Fruit fly (Drosophila melanogaster) whole organism, embryonic: ENCODE measurements around the gene CG5254.
A peak's percentile ranks its signal among the peaks of the same experiment; 100 is the strongest.

ENCODE experiments used
- Abd-B ChIP-seq: fragments of 200-800 bp; sonication (Bioruptor generic); optimal IDR thresholded peaks from 2 replicates; lab custom pipeline; 2018; ENCODE audit warnings: missing biosample characterization, mild to moderate bottlenecking, missing genetic modification characterization, moderate library complexity
- Blimp-1 ChIP-seq: fragments of 200-800 bp; sonication (Bioruptor generic); optimal IDR thresholded peaks from 3 replicates; lab custom pipeline; 2018; ENCODE audit warnings: missing biosample characterization, missing genetic modification characterization, mild to moderate bottlenecking, moderate library complexity, missing genetic modification reagents
- CG10565 ChIP-seq: fragments of 200-800 bp; sonication (Bioruptor generic); optimal IDR thresholded peaks from 3 replicates; lab custom pipeline; 2016; ENCODE audit warnings: missing biosample characterization, mild to moderate bottlenecking, missing genetic modification characterization
- CG11085 ChIP-seq: fragments of 200-800 bp; sonication (Bioruptor generic); IDR thresholded peaks from 2 replicates; pipeline ENCODE4 v1.3.6; 2022; ENCODE audit warnings: missing biosample characterization, missing genetic modification characterization
- CG11456 ChIP-seq: fragments of 200-800 bp; sonication (Bioruptor generic); IDR thresholded peaks from 3 replicates; pipeline ENCODE4 v1.3.6; 2022; ENCODE audit warnings: missing biosample characterization, missing genetic modification characterization
- CG13894 ChIP-seq: fragments of 200-800 bp; sonication (Bioruptor generic); optimal IDR thresholded peaks from 3 replicates; lab custom pipeline; 2018; ENCODE audit warnings: missing biosample characterization, mild to moderate bottlenecking, missing genetic modification characterization, moderate library complexity
- CG14014 ChIP-seq: fragments of 200-800 bp; sonication (Bioruptor generic); IDR thresholded peaks from 2 replicates; pipeline ENCODE4 v1.3.6; 2022; ENCODE audit warnings: missing biosample characterization, missing genetic modification characterization
- CG14441 ChIP-seq: fragments of 200-800 bp; sonication (Bioruptor generic); IDR thresholded peaks from 2 replicates; pipeline ENCODE4 v1.3.6; 2022; ENCODE audit warnings: missing biosample characterization, missing genetic modification characterization
- CG14965 ChIP-seq: fragments of 200-800 bp; sonication (Bioruptor generic); optimal IDR thresholded peaks from 2 replicates; lab custom pipeline; 2016; ENCODE audit warnings: missing biosample characterization, missing genetic modification characterization, borderline replicate concordance
- CG18619 ChIP-seq: fragments of 200-800 bp; sonication (Bioruptor generic); optimal IDR thresholded peaks from 3 replicates; lab custom pipeline; 2017; ENCODE audit warnings: missing biosample characterization, mild to moderate bottlenecking, missing genetic modification characterization
- CG33213 ChIP-seq: fragments of 200-800 bp; sonication (Bioruptor generic); optimal IDR thresholded peaks from 3 replicates; lab custom pipeline; 2016; ENCODE audit warnings: missing biosample characterization, missing genetic modification characterization
- CG6654 ChIP-seq: fragments of 200-800 bp; sonication (Bioruptor generic); optimal IDR thresholded peaks from 2 replicates; lab custom pipeline; 2017; ENCODE audit warnings: missing biosample characterization, mild to moderate bottlenecking, missing genetic modification characterization
- CG6813 ChIP-seq: fragments of 200-800 bp; sonication (Bioruptor generic); optimal IDR thresholded peaks from 2 replicates; lab custom pipeline; 2017; ENCODE audit warnings: missing biosample characterization, missing genetic modification characterization, mild to moderate bottlenecking, moderate library complexity, missing genetic modification reagents
- CG7372 ChIP-seq: fragments of 200-800 bp; sonication (Bioruptor generic); IDR thresholded peaks from 2 replicates; pipeline ENCODE4 v1.3.6; 2022; ENCODE audit warnings: missing biosample characterization, missing genetic modification characterization
- CG8281 ChIP-seq: fragments of 200-800 bp; sonication (Bioruptor generic); optimal IDR thresholded peaks from 2 replicates; lab custom pipeline; 2018; ENCODE audit warnings: missing biosample characterization, mild to moderate bottlenecking, missing genetic modification characterization, moderate library complexity
- CG8924 ChIP-seq: fragments of 200-800 bp; optimal IDR thresholded peaks from 3 replicates; lab custom pipeline; 2019; ENCODE audit warnings: missing biosample characterization, mild to moderate bottlenecking, missing genetic modification characterization, moderate library complexity
- Dfd ChIP-seq, 2 experiments: fragments of >200 bp; optimal IDR thresholded peaks; 2 replicates each; lab custom pipeline; 2017; ENCODE audit warnings: missing biosample characterization in 2 of 2, missing genetic modification characterization in 2 of 2
- Dip2 ChIP-seq: fragments of 200-800 bp; sonication (Bioruptor generic); IDR thresholded peaks from 2 replicates; pipeline ENCODE4 v1.3.6; 2022; ENCODE audit warnings: missing biosample characterization, missing genetic modification characterization
- Gsc ChIP-seq: fragments of 200-800 bp; sonication (Bioruptor generic); IDR thresholded peaks from 2 replicates; pipeline ENCODE4 v1.3.6; 2022; ENCODE audit warnings: missing biosample characterization, missing genetic modification characterization
- HLH3B ChIP-seq: fragments of 200-800 bp; sonication (Bioruptor generic); IDR thresholded peaks from 2 replicates; pipeline ENCODE4 v1.3.6; 2022; ENCODE audit warnings: missing biosample characterization, missing genetic modification characterization
- Hey ChIP-seq: fragments of 200-800 bp; sonication (Bioruptor generic); optimal IDR thresholded peaks from 3 replicates; lab custom pipeline; 2018; ENCODE audit warnings: missing biosample characterization, mild to moderate bottlenecking, missing genetic modification characterization
- HmgD ChIP-seq: fragments of 200-800 bp; sonication (Bioruptor generic); optimal IDR thresholded peaks from 3 replicates; lab custom pipeline; 2016; ENCODE audit warnings: missing biosample characterization, missing genetic modification characterization
- MESR4 ChIP-seq: fragments of 200-800 bp; sonication (Bioruptor generic); optimal IDR thresholded peaks from 2 replicates; lab custom pipeline; 2018; ENCODE audit warnings: missing biosample characterization, mild to moderate bottlenecking, missing genetic modification characterization, moderate library complexity
- NK7.1 ChIP-seq: fragments of 200-800 bp; sonication (Bioruptor generic); optimal IDR thresholded peaks from 3 replicates; lab custom pipeline; 2016; ENCODE audit warnings: missing biosample characterization, missing genetic modification characterization
- Nf-YC ChIP-seq: fragments of 200-800 bp; optimal IDR thresholded peaks from 3 replicates; lab custom pipeline; 2019; ENCODE audit warnings: missing biosample characterization, mild to moderate bottlenecking, missing genetic modification characterization, moderate library complexity
- Opbp ChIP-seq: fragments of 200-800 bp; sonication (Bioruptor generic); IDR thresholded peaks from 3 replicates; pipeline ENCODE4 v1.3.6; 2022; ENCODE audit warnings: missing biosample characterization, missing genetic modification characterization; ENCODE audit not compliant: partially characterized antibody
- Six4 ChIP-seq: fragments of 200-800 bp; sonication (Bioruptor generic); optimal IDR thresholded peaks from 2 replicates; lab custom pipeline; 2016; ENCODE audit warnings: missing biosample characterization, missing genetic modification characterization
- Stat92E ChIP-seq, 3 experiments: fragments of >200 bp in 2 of 3; fragments of 200-800 bp in 1 of 3; sonication (Bioruptor generic) in 1 of 3; optimal IDR thresholded peaks; 2 replicates each; lab custom pipeline; 2017 to 2019; ENCODE audit warnings: missing biosample characterization in 3 of 3, missing genetic modification characterization in 3 of 3, mild to moderate bottlenecking in 1 of 3, moderate library complexity in 1 of 3
- Trl ChIP-seq, 3 experiments: fragments of >200 bp in 2 of 3; fragments of 200-800 bp in 1 of 3; sonication (Bioruptor generic) in 1 of 3; optimal IDR thresholded peaks; 2 replicates in 1 of 3; 3 replicates in 2 of 3; lab custom pipeline; 2016 to 2017; ENCODE audit warnings: missing biosample characterization in 1 of 3, missing genetic modification characterization in 1 of 3
- Usf ChIP-seq: fragments of 200-800 bp; sonication (Bioruptor generic); optimal IDR thresholded peaks from 2 replicates; lab custom pipeline; 2017; ENCODE audit warnings: missing genotype, missing biosample characterization, missing genetic modification characterization
- ap ChIP-seq: fragments of 200-800 bp; sonication (Bioruptor generic); IDR thresholded peaks from 2 replicates; pipeline ENCODE4 v1.3.6; 2022; ENCODE audit warnings: missing biosample characterization, missing genetic modification characterization
- bbx ChIP-seq: fragments of 200-800 bp; sonication (Bioruptor generic); IDR thresholded peaks from 2 replicates; pipeline ENCODE4 v1.3.6; 2022; ENCODE audit warnings: missing biosample characterization, missing genetic modification characterization; ENCODE audit not compliant: partially characterized antibody
- cas ChIP-seq: fragments of 200-800 bp; sonication (Bioruptor generic); IDR thresholded peaks from 2 replicates; pipeline ENCODE4 v1.3.6; 2022; ENCODE audit warnings: missing biosample characterization, missing genetic modification characterization
- crc ChIP-seq: fragments of 200-800 bp; sonication (Bioruptor generic); optimal IDR thresholded peaks from 2 replicates; lab custom pipeline; 2016; ENCODE audit warnings: missing biosample characterization, missing genetic modification characterization
- da ChIP-seq: fragments of 200-800 bp; sonication (Bioruptor generic); optimal IDR thresholded peaks from 2 replicates; lab custom pipeline; 2016; ENCODE audit warnings: missing biosample characterization, missing genetic modification characterization
- dan ChIP-seq: fragments of 200-800 bp; sonication (Bioruptor generic); IDR thresholded peaks from 2 replicates; pipeline ENCODE4 v1.3.6; 2022; ENCODE audit warnings: missing biosample characterization, missing genetic modification characterization
- emc ChIP-seq: fragments of 200-800 bp; sonication (Bioruptor generic); optimal IDR thresholded peaks from 2 replicates; lab custom pipeline; 2016; ENCODE audit warnings: missing biosample characterization, missing genetic modification characterization
- h ChIP-seq: fragments of >200 bp; optimal IDR thresholded peaks from 2 replicates; lab custom pipeline; 2017
- hb ChIP-seq: fragments of 200-800 bp; sonication (Bioruptor generic); IDR thresholded peaks from 3 replicates; pipeline ENCODE4 v1.3.6; 2022; ENCODE audit warnings: missing biosample characterization, missing genetic modification characterization; ENCODE audit not compliant: partially characterized antibody
- knrl ChIP-seq: fragments of 200-800 bp; sonication (Bioruptor generic); IDR thresholded peaks from 3 replicates; pipeline ENCODE4 v1.3.6; 2022; ENCODE audit warnings: missing biosample characterization, missing genetic modification characterization; ENCODE audit not compliant: partially characterized antibody
- lilli ChIP-seq: fragments of 200-800 bp; sonication (Bioruptor generic); optimal IDR thresholded peaks from 3 replicates; lab custom pipeline; 2016; ENCODE audit warnings: missing biosample characterization, missing genetic modification characterization
- nerfin-1 ChIP-seq: fragments of 200-800 bp; sonication (Bioruptor generic); optimal IDR thresholded peaks from 3 replicates; lab custom pipeline; 2019; ENCODE audit warnings: missing biosample characterization, mild to moderate bottlenecking, missing genetic modification characterization, moderate library complexity
- odd ChIP-seq: fragments of 200-800 bp; sonication (Bioruptor generic); optimal IDR thresholded peaks from 2 replicates; lab custom pipeline; 2017; ENCODE audit warnings: missing biosample characterization, mild to moderate bottlenecking, missing genetic modification characterization
- pfk ChIP-seq: fragments of 200-800 bp; sonication (Bioruptor generic); optimal IDR thresholded peaks from 2 replicates; lab custom pipeline; 2018; ENCODE audit warnings: missing biosample characterization, mild to moderate bottlenecking, missing genetic modification characterization, moderate library complexity
- pum ChIP-seq: fragments of 200-800 bp; sonication (Bioruptor generic); optimal IDR thresholded peaks from 2 replicates; lab custom pipeline; 2016; ENCODE audit warnings: missing biosample characterization, missing genetic modification characterization
- so ChIP-seq: fragments of 200-800 bp; sonication (Bioruptor generic); IDR thresholded peaks from 3 replicates; pipeline ENCODE4 v1.3.6; 2022; ENCODE audit warnings: missing biosample characterization, missing genetic modification characterization
- ssp ChIP-seq: fragments of 200-800 bp; sonication (Bioruptor generic); IDR thresholded peaks from 2 replicates; pipeline ENCODE4 v1.3.6; 2022; ENCODE audit warnings: missing biosample characterization, missing genetic modification characterization
- stwl ChIP-seq: fragments of 200-800 bp; sonication (Bioruptor generic); optimal IDR thresholded peaks from 3 replicates; lab custom pipeline; 2018; ENCODE audit warnings: missing biosample characterization, mild to moderate bottlenecking, missing genetic modification characterization, moderate library complexity
- vfl ChIP-seq: fragments of 200-800 bp; sonication (Bioruptor generic); optimal IDR thresholded peaks from 2 replicates; lab custom pipeline; 2016; ENCODE audit warnings: missing biosample characterization, missing genetic modification characterization
- zen ChIP-seq: fragments of 200-800 bp; sonication (Bioruptor generic); optimal IDR thresholded peaks from 3 replicates; lab custom pipeline; 2018; ENCODE audit warnings: missing biosample characterization, mild to moderate bottlenecking, missing genetic modification characterization, moderate library complexity

Gene CG5254

dm6 chrX:765039-765508 lies 14.9 kb downstream of the CG5254 start, which contains the start of gene RpL22 (continued):
- TF ChIP-seq pfk, result peak; percentile 69
- no peak for TF ChIP-seq Trl (optimal IDR thresholded peaks at IDR 0.05; lab: Kevin White, UChicago)
- peak; percentile 92 for TF ChIP-seq Trl (GFP tag; optimal IDR thresholded peaks at IDR 0.05; lab: Kevin White, UChicago)
- peak; percentile 80 for TF ChIP-seq CG14965 (GFP tag; lab: Kevin White, UChicago)
- TF ChIP-seq CG7372, result peak; percentile 71
- TF ChIP-seq Nf-YC (tag; lab: Kevin White, UChicago), result peak; percentile 77
- TF ChIP-seq so (GFP tag; lab: Robert Waterston, UW), result peak; percentile 81
- TF ChIP-seq nerfin-1 (tag; lab: Kevin White, UChicago), result peak; percentile 66
- TF ChIP-seq hb (GFP tag; lab: Robert Waterston, UW), result no peak
- TF ChIP-seq Blimp-1 (GFP tag; lab: Kevin White, UChicago), result peak; percentile 70
- TF ChIP-seq CG10565, result peak; percentile 52
- no peak for TF ChIP-seq Gsc (GFP tag; lab: Robert Waterston, UW)
- TF ChIP-seq Opbp (GFP tag; lab: Robert Waterston, UW), result peak; percentile 70; the same call in 1 of the 3 replicates
- 0 out of 2 replicates have a peak, but pooled peaks have one; percentile 9 for TF ChIP-seq bbx (GFP tag; lab: Robert Waterston, UW)
- peak; percentile 83 for TF ChIP-seq Usf
- TF ChIP-seq ap (GFP tag; lab: Robert Waterston, UW), result peak; percentile 60; the same call in 1 of the 2 replicates
- peak; percentile 59 for TF ChIP-seq stwl (tag; lab: Kevin White, UChicago)
- TF ChIP-seq Six4, result peak; percentile 80
- no peak for TF ChIP-seq Dip2
- peak; percentile 57; the same call in 2 of the 3 replicates for TF ChIP-seq knrl (GFP tag; lab: Robert Waterston, UW)
- peak; percentile 89 for TF ChIP-seq CG11085 (GFP tag; lab: Robert Waterston, UW)
- peak; percentile 80 for TF ChIP-seq cas (GFP tag; lab: Robert Waterston, UW)
- peak; percentile 79 for TF ChIP-seq CG8924 (tag; lab: Kevin White, UChicago)
- peak; percentile 93 for TF ChIP-seq HmgD
- TF ChIP-seq CG14441 (GFP tag; lab: Robert Waterston, UW), result peak; percentile 75
- peak; percentile 92 for TF ChIP-seq emc (GFP tag; lab: Kevin White, UChicago)
- TF ChIP-seq NK7.1 (GFP tag; lab: Kevin White, UChicago), result peak; percentile 91
- no peak for TF ChIP-seq dan (GFP tag; lab: Robert Waterston, UW)
- TF ChIP-seq CG6654 (GFP tag; lab: Kevin White, UChicago), result peak; percentile 75
- TF ChIP-seq vfl (GFP tag; lab: Kevin White, UChicago), result peak; percentile 72
- peak; percentile 74 for TF ChIP-seq pum
- TF ChIP-seq CG8281, result peak; percentile 35
- peak; percentile 93 for TF ChIP-seq odd (GFP tag; lab: Kevin White, UChicago)
- peak in 1 of 3 experiments; percentile 46 for TF ChIP-seq Stat92E (GFP tag; optimal IDR thresholded peaks at IDR 0.05; lab: Kevin White, UChicago)
- peak; percentile 90 for TF ChIP-seq da (GFP tag; lab: Kevin White, UChicago)
- TF ChIP-seq CG13894 (tag; lab: Kevin White, UChicago), result peak; percentile 88
- peak; percentile 86 for TF ChIP-seq CG14014
- peak; percentile 71 for TF ChIP-seq zen (tag; lab: Kevin White, UChicago)
- TF ChIP-seq CG18619 (GFP tag; lab: Kevin White, UChicago), result peak; percentile 94
- peak; percentile 72 for TF ChIP-seq Abd-B
- TF ChIP-seq crc, result peak; percentile 84
- peak; percentile 100 for TF ChIP-seq MESR4
- TF ChIP-seq HLH3B (GFP tag; lab: Robert Waterston, UW), result peak; percentile 75
- TF ChIP-seq ssp (GFP tag; lab: Robert Waterston, UW), result peak; percentile 69
- TF ChIP-seq Hey (tag; lab: Kevin White, UChicago), result peak; percentile 73
- no peak for TF ChIP-seq Dfd (GFP tag; optimal IDR thresholded peaks at IDR 0.05; lab: Kevin White, UChicago)
- peak; percentile 79 for TF ChIP-seq lilli
- TF ChIP-seq CG11456 (GFP tag; lab: Robert Waterston, UW), result peak; percentile 96
- TF ChIP-seq h, result no peak
- TF ChIP-seq CG6813, result peak; percentile 95
- TF ChIP-seq CG33213 (GFP tag; lab: Kevin White, UChicago), result peak; percentile 97
